Fruit fly (Drosophila melanogaster): ENCODE data around the gene CG12713.

Gene CG12713

DNA sequence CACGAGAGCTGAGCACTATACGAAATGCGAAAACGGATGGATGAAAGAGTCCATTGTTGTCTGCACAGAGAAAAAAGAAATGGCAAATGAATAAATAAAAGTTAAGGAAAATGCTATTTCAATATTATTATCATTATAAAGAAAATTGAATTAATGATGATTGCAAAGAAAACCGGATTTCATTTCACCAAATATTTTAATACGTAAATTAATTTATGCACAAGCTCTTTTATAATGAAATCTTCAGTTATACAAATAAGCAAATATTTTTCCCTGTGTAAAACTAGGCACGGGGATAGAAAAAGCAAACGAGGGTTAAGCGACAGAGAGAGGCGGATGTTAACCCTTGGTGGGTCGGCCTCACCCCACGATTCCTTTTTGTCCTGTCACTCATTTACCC lies 44.9 kb upstream of the CG12713 start (continued):
- TF ChIP-seq gfzf (GFP tag; optimal IDR thresholded peaks at IDR 0.05) (no peak), phol (tag; optimal IDR thresholded peaks at IDR 0.05) (peak; percentile 74), zf30C (GFP tag; optimal IDR thresholded peaks at IDR 0.05) (peak; percentile 87), CG9876 (GFP tag; optimal IDR thresholded peaks at IDR 0.05) (no peak), tin (GFP tag; optimal IDR thresholded peaks at IDR 0.05) (peak; percentile 47), sqz (GFP tag; optimal IDR thresholded peaks at IDR 0.05) (peak; percentile 55), CG34376 (GFP tag; optimal IDR thresholded peaks at IDR 0.05) (no peak), Fer1 (GFP tag; optimal IDR thresholded peaks at IDR 0.05) (peak; percentile 46), Med (GFP tag) (no peak), E2f1 (GFP tag; IDR thresholded peaks at IDR 0.05) (0 out of 2 replicates have a peak, but pooled peaks have one; percentile 23), Scr (GFP tag; IDR thresholded peaks at IDR 0.05; ENCODE audit: partially characterized antibody) (no peak), CG18599 (GFP tag; optimal IDR thresholded peaks at IDR 0.05) (peak; percentile 74), Jarid2 (GFP tag; optimal IDR thresholded peaks at IDR 0.05) (peak; percentile 19), Max (GFP tag; optimal IDR thresholded peaks at IDR 0.05) (peak; percentile 14), Blimp-1 (GFP tag; optimal IDR thresholded peaks at IDR 0.05) (peak; percentile 74), dati (GFP tag; IDR thresholded peaks at IDR 0.05) (no peak), jigr1 (GFP tag; IDR thresholded peaks at IDR 0.05) (no peak), CG18262 (tag; optimal IDR thresholded peaks at IDR 0.05) (peak; percentile 86), CG7556 (GFP tag; optimal IDR thresholded peaks at IDR 0.05) (peak; percentile 77), Dek (tag; optimal IDR thresholded peaks at IDR 0.05) (no peak), lmd (GFP tag; IDR thresholded peaks at IDR 0.05) (peak; percentile 33; the same call in 1 of the 2 replicates), ara (GFP tag; IDR thresholded peaks at IDR 0.05) (no peak), nerfin-2 (GFP tag; IDR thresholded peaks at IDR 0.05; ENCODE audit: partially characterized antibody) (no peak), bcd (GFP tag; optimal IDR thresholded peaks at IDR 0.05) (peak; percentile 26), CG2678 (tag; optimal IDR thresholded peaks at IDR 0.05) (peak; percentile 74), tio (GFP tag; optimal IDR thresholded peaks at IDR 0.05) (peak; percentile 25), trem (tag; optimal IDR thresholded peaks at IDR 0.05) (peak; percentile 67), CG31224 (GFP tag; IDR thresholded peaks at IDR 0.05) (no peak), her (GFP tag; optimal IDR thresholded peaks at IDR 0.05) (no peak), CG8290 (GFP tag; optimal IDR thresholded peaks at IDR 0.05) (no peak), CG8290 (tag; optimal IDR thresholded peaks at IDR 0.05) (no peak), Ptx1 (GFP tag; IDR thresholded peaks at IDR 0.05) (peak; percentile 35; the same call in 1 of the 2 replicates), klu (GFP tag; IDR thresholded peaks at IDR 0.05) (no peak), gsb-n (tag; optimal IDR thresholded peaks at IDR 0.05) (peak; percentile 78), Rfx (GFP tag; IDR thresholded peaks at IDR 0.05) (no peak), dmrt11E (tag; optimal IDR thresholded peaks at IDR 0.05) (peak; percentile 89), CG16779 (GFP tag; IDR thresholded peaks at IDR 0.05) (no peak), CG1233 (GFP tag; optimal IDR thresholded peaks at IDR 0.05) (peak; percentile 48), ind (GFP tag; optimal IDR thresholded peaks at IDR 0.05) (peak; percentile 21), CG9817 (tag; optimal IDR thresholded peaks at IDR 0.05) (no peak), CG31365 (tag; optimal IDR thresholded peaks at IDR 0.05) (no peak), CG12659 (GFP tag; optimal IDR thresholded peaks at IDR 0.05) (no peak), Deaf1 (tag; optimal IDR thresholded peaks at IDR 0.05) (peak; percentile 33), Xrp1 (GFP tag; IDR thresholded peaks at IDR 0.05) (peak; percentile 87), btn (GFP tag; optimal IDR thresholded peaks at IDR 0.05) (no peak), CG6791 (GFP tag; IDR thresholded peaks at IDR 0.05; ENCODE audit: partially characterized antibody) (no peak), Sox100B (GFP tag; optimal IDR thresholded peaks at IDR 0.05) (peak; percentile 54), MESR4 (GFP tag; optimal IDR thresholded peaks at IDR 0.05) (no peak), so (GFP tag; IDR thresholded peaks at IDR 0.05) (peak; percentile 56; the same call in 2 of the 3 replicates), CG3407 (GFP tag; optimal IDR thresholded peaks at IDR 0.05) (peak; percentile 39), CG4820 (GFP tag; optimal IDR thresholded peaks at IDR 0.05) (peak; percentile 19)

All from whole organism, embryonic.